Worm (Caenorhabditis elegans): ENCODE data around the gene C17G1.5.

The C17G1.5 gene

DNA sequence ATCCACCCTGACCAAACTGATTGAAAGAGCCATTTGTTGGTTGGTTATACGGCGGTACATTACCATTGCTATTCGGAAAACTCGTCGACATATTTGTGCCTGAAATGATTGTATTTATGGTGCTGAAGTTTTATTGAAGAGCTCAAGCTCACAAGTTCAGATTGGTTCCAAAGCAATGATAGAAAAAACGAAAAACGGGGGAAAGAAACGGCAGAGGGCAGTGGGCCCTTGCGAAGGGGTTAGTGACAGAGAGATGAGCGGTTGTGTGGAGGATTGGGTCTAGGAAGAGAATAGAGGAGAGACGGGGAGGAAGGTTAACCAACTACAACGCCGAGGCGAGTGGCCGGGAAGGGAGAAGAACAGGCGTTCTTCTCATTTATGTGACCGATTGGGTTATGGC, 7.2 kb upstream of the C17G1.5 start, which contains the start of gene nra-3:
TSS of gene nra-3 (minus strand) at position 101 of the 400 bp plus-strand sequence.
- no peak for TF ChIP-seq sea-2 (GFP tag; IDR thresholded peaks at IDR 0.05)
- no peak for TF ChIP-seq ztf-3 (GFP tag; optimal IDR thresholded peaks at IDR 0.05)
- TF ChIP-seq ztf-26 (tag; optimal IDR thresholded peaks at IDR 0.05): no peak
- no peak for TF ChIP-seq B0261.1 (tag; optimal IDR thresholded peaks at IDR 0.05)
- no peak for TF ChIP-seq egl-44 (GFP tag; IDR thresholded peaks at IDR 0.05)
- TF ChIP-seq hlh-12 (tag; optimal IDR thresholded peaks at IDR 0.05): no peak

DNA sequence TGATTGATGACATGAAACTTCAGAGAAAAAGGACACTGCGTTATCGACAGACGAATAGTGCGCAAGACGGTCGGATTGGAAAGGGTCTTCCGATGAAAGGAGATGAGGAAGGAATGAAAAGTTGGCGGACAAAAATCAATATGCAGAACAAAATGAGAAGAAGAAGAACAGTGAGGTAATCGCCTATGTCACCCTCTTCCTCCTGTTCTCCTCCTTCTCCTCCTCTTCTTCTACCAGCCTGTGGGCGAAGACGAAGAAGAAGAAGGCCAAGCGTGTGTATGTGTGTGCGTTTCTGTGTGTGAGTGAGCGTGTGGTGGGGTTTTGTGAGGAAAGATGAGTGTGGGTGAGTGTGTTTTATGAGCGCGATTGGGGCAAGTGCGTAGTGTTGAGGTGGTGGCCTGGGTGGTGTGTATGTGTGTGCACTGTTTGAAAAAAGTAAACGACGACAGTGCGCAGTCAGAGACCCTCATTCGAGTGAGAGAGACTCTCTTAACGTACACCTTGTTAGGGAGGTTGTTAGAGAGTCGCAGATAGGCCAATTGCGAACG, 6.3 kb upstream of the C17G1.5 start, which contains the start of gene tsp-21:
TSS of gene tsp-21 (plus strand) at position 146 of the 548 bp plus-strand sequence.
- no peak for TF ChIP-seq ztf-22 (GFP tag; optimal IDR thresholded peaks at IDR 0.05)
- peak; percentile 53; the same call in 1 of the 2 replicates for TF ChIP-seq mcd-1 (GFP tag; IDR thresholded peaks at IDR 0.05)
- TF ChIP-seq ceh-58 (GFP tag; IDR thresholded peaks at IDR 0.05): no peak
- TF ChIP-seq B0261.1 (tag; optimal IDR thresholded peaks at IDR 0.05): no peak
- peak in 1 of 3 experiments; percentile 47 for TF ChIP-seq lin-35 (GFP tag; optimal IDR thresholded peaks at IDR 0.05)
- peak; percentile 31; the same call in 1 of the 2 replicates for TF ChIP-seq rcor-1 (GFP tag; IDR thresholded peaks at IDR 0.05)
- no peak for TF ChIP-seq Y95B8A.8 (GFP tag; IDR thresholded peaks at IDR 0.05)
- TF ChIP-seq Y53G8AR.9 (GFP tag; conservative IDR thresholded peaks at IDR 0.05): no peak
- peak; percentile 11 for TF ChIP-seq die-1 (tag; optimal IDR thresholded peaks at IDR 0.05)
- peak; percentile 60 for TF ChIP-seq attf-5 (GFP tag; optimal IDR thresholded peaks at IDR 0.05)
- peak; percentile 61 for TF ChIP-seq K12H6.12 (tag; optimal IDR thresholded peaks at IDR 0.05)
- TF ChIP-seq Y79H2A.3 (GFP tag; conservative IDR thresholded peaks at IDR 0.05): no peak
- TF ChIP-seq ceh-100 (GFP tag; IDR thresholded peaks at IDR 0.05): no peak
- no peak for TF ChIP-seq lag-1 (GFP tag; IDR thresholded peaks at IDR 0.05)
- TF ChIP-seq nhr-90 (tag; optimal IDR thresholded peaks at IDR 0.05): peak; percentile 45
- TF ChIP-seq lin-26 (GFP tag; IDR thresholded peaks at IDR 0.05): peak; percentile 48
- no peak for TF ChIP-seq F52B5.7 (tag; optimal IDR thresholded peaks at IDR 0.05)
- no peak for TF ChIP-seq bed-1 (GFP tag; IDR thresholded peaks at IDR 0.05)
- no peak for TF ChIP-seq unc-62 (GFP tag; optimal IDR thresholded peaks at IDR 0.05)
- TF ChIP-seq nhr-179 (tag; optimal IDR thresholded peaks at IDR 0.05): no peak
- no peak for TF ChIP-seq nfya-2 (GFP tag; IDR thresholded peaks at IDR 0.05)
- no peak for TF ChIP-seq madf-6 (GFP tag; IDR thresholded peaks at IDR 0.05)
- TF ChIP-seq ztf-25 (GFP tag; IDR thresholded peaks at IDR 0.05): no peak
- TF ChIP-seq akir-1 (GFP tag; optimal IDR thresholded peaks at IDR 0.05): no peak
- TF ChIP-seq ekl-4 (GFP tag; IDR thresholded peaks at IDR 0.05): no peak
- no peak for TF ChIP-seq sdz-38 (tag; optimal IDR thresholded peaks at IDR 0.05)
- no peak for TF ChIP-seq ztf-6 (GFP tag; IDR thresholded peaks at IDR 0.05)
- TF ChIP-seq ceh-91 (GFP tag; IDR thresholded peaks at IDR 0.05): no peak
- no peak for TF ChIP-seq ztf-28 (GFP tag; IDR thresholded peaks at IDR 0.05)
- TF ChIP-seq efl-1 (GFP tag; optimal IDR thresholded peaks at IDR 0.05): no peak
- peak; percentile 88; the same call in 1 of the 2 replicates for TF ChIP-seq dox-1 (GFP tag; IDR thresholded peaks at IDR 0.05)
- TF ChIP-seq D2030.7 (GFP tag; IDR thresholded peaks at IDR 0.05): no peak
- TF ChIP-seq let-607 (tag; optimal IDR thresholded peaks at IDR 0.05): peak in 1 of 2 experiments; percentile 36
- TF ChIP-seq hmg-1.2 (GFP tag; IDR thresholded peaks at IDR 0.05): peak; percentile 74; the same call in 1 of the 2 replicates
- no peak for TF ChIP-seq tlf-1 (GFP tag; optimal IDR thresholded peaks at IDR 0.05)
- no peak for TF ChIP-seq nhr-120 (GFP tag; IDR thresholded peaks at IDR 0.05)
- TF ChIP-seq Y56A3A.18 (GFP tag; IDR thresholded peaks at IDR 0.05): 0 out of 2 replicates have a peak, but pooled peaks have one; percentile 30
- no peak for TF ChIP-seq fkh-3 (tag; optimal IDR thresholded peaks at IDR 0.05)
- TF ChIP-seq hlh-12 (tag; optimal IDR thresholded peaks at IDR 0.05): no peak
- TF ChIP-seq Y53F4B.3 (GFP tag; IDR thresholded peaks at IDR 0.05): no peak
- no peak for TF ChIP-seq ama-1 (optimal IDR thresholded peaks at IDR 0.05)
- TF ChIP-seq ama-1 (GFP tag; optimal IDR thresholded peaks at IDR 0.05): no peak
- TF ChIP-seq lir-1 (GFP tag; conservative IDR thresholded peaks at IDR 0.05): peak; percentile 92
- TF ChIP-seq lsy-27 (tag; optimal IDR thresholded peaks at IDR 0.05; ENCODE audit: borderline replicate concordance, insufficient read depth): no peak

Measured in whole organism, young adult.